Fruit fly (Drosophila melanogaster) whole organism, embryonic: ENCODE data around the gene Apoltp.

Experiments
- ATbp ChIP-seq: fragments of 200-800 bp; sonication (Bioruptor generic); optimal IDR thresholded peaks from 2 replicates; lab custom pipeline; 2017; ENCODE audit warnings: missing biosample characterization, mild to moderate bottlenecking, missing genetic modification characterization, missing genetic modification reagents
- Atf-2 ChIP-seq: fragments of 200-800 bp; sonication (Bioruptor generic); optimal IDR thresholded peaks from 2 replicates; lab custom pipeline; 2016; ENCODE audit warnings: missing biosample characterization, missing genetic modification characterization
- Bgb ChIP-seq: fragments of 200-800 bp; sonication (Bioruptor generic); IDR thresholded peaks from 2 replicates; pipeline ENCODE4 v1.3.6; 2022; ENCODE audit warnings: missing biosample characterization, missing genetic modification characterization; ENCODE audit not compliant: partially characterized antibody
- CG10267 ChIP-seq: fragments of 200-800 bp; sonication (Bioruptor generic); optimal IDR thresholded peaks from 2 replicates; lab custom pipeline; 2018; ENCODE audit warnings: missing biosample characterization, mild to moderate bottlenecking, missing genetic modification characterization, moderate library complexity
- CG10431 ChIP-seq: fragments of 200-800 bp; sonication (Bioruptor generic); optimal IDR thresholded peaks from 3 replicates; lab custom pipeline; 2018; ENCODE audit warnings: missing biosample characterization, mild to moderate bottlenecking, missing genetic modification characterization
- CG11093 ChIP-seq: fragments of 200-800 bp; sonication (Bioruptor generic); IDR thresholded peaks from 3 replicates; pipeline ENCODE4 v1.3.6; 2022; ENCODE audit warnings: missing biosample characterization, missing genetic modification characterization
- CG11247 ChIP-seq: fragments of 200-800 bp; sonication (Bioruptor generic); IDR thresholded peaks from 2 replicates; pipeline ENCODE4 v1.3.6; 2022; ENCODE audit warnings: missing biosample characterization, missing genetic modification characterization
- CG11560 ChIP-seq: fragments of 200-800 bp; sonication (Bioruptor generic); IDR thresholded peaks from 3 replicates; pipeline ENCODE4 v1.3.6; 2022; ENCODE audit warnings: missing biosample characterization, missing genetic modification characterization
- CG12071 ChIP-seq: fragments of 200-800 bp; sonication (Bioruptor generic); optimal IDR thresholded peaks from 3 replicates; lab custom pipeline; 2018; ENCODE audit warnings: missing biosample characterization, mild to moderate bottlenecking, missing genetic modification characterization
- CG12104 ChIP-seq: fragments of 200-800 bp; sonication (Bioruptor generic); optimal IDR thresholded peaks from 3 replicates; lab custom pipeline; 2016; ENCODE audit warnings: missing biosample characterization, missing genetic modification characterization
- CG12299 ChIP-seq: fragments of 200-800 bp; sonication (Bioruptor generic); optimal IDR thresholded peaks from 2 replicates; lab custom pipeline; 2018; ENCODE audit warnings: missing biosample characterization, mild to moderate bottlenecking, missing genetic modification characterization
- CG1233 ChIP-seq: fragments of 200-800 bp; sonication (Bioruptor generic); optimal IDR thresholded peaks from 4 replicates; lab custom pipeline; 2018; ENCODE audit warnings: missing biosample characterization, mild to moderate bottlenecking, missing genetic modification characterization
- CG14710 ChIP-seq: fragments of 200-800 bp; sonication (Bioruptor generic); optimal IDR thresholded peaks from 3 replicates; lab custom pipeline; 2019; ENCODE audit warnings: missing biosample characterization, mild to moderate bottlenecking, missing genetic modification characterization, moderate library complexity
- CG15269 ChIP-seq: fragments of 200-800 bp; sonication (Bioruptor generic); optimal IDR thresholded peaks from 2 replicates; lab custom pipeline; 2018; ENCODE audit warnings: missing biosample characterization, mild to moderate bottlenecking, missing genetic modification characterization, moderate library complexity
- CG16813 ChIP-seq: fragments of 200-800 bp; sonication (Bioruptor generic); IDR thresholded peaks from 3 replicates; pipeline ENCODE4 v1.3.6; 2022; ENCODE audit warnings: missing biosample characterization, missing genetic modification characterization; ENCODE audit not compliant: partially characterized antibody
- CG17361 ChIP-seq: fragments of 200-800 bp; sonication (Bioruptor generic); IDR thresholded peaks from 3 replicates; pipeline ENCODE4 v1.3.6; 2022; ENCODE audit warnings: missing biosample characterization, missing genetic modification characterization
- CG1792 ChIP-seq: fragments of 200-800 bp; sonication (Bioruptor generic); optimal IDR thresholded peaks from 2 replicates; lab custom pipeline; 2016; ENCODE audit warnings: missing biosample characterization, missing genetic modification characterization
- CG2120 ChIP-seq: fragments of 200-800 bp; sonication (Bioruptor generic); optimal IDR thresholded peaks from 3 replicates; lab custom pipeline; 2016; ENCODE audit warnings: missing biosample characterization, missing genetic modification characterization
- CG2202 ChIP-seq: fragments of 200-800 bp; sonication (Bioruptor generic); optimal IDR thresholded peaks from 2 replicates; lab custom pipeline; 2018; ENCODE audit warnings: missing biosample characterization, mild to moderate bottlenecking, missing genetic modification characterization
- CG32772 ChIP-seq: fragments of 200-800 bp; sonication (Bioruptor generic); IDR thresholded peaks from 2 replicates; pipeline ENCODE4 v1.3.6; 2022; ENCODE audit warnings: missing biosample characterization, missing genetic modification characterization
- CG4424 ChIP-seq: fragments of 200-800 bp; sonication (Bioruptor generic); optimal IDR thresholded peaks from 3 replicates; lab custom pipeline; 2016; ENCODE audit warnings: missing biosample characterization, missing genetic modification characterization
- CG4854 ChIP-seq: fragments of 200-800 bp; sonication (Bioruptor generic); optimal IDR thresholded peaks from 2 replicates; lab custom pipeline; 2016; ENCODE audit warnings: missing biosample characterization, missing genetic modification characterization, inconsistent platforms
- CG8359 ChIP-seq: fragments of 200-800 bp; sonication (Bioruptor generic); optimal IDR thresholded peaks from 2 replicates; lab custom pipeline; 2017; ENCODE audit warnings: missing biosample characterization, mild to moderate bottlenecking, missing genetic modification characterization, borderline replicate concordance
- CG8924 ChIP-seq: fragments of 200-800 bp; optimal IDR thresholded peaks from 3 replicates; lab custom pipeline; 2019; ENCODE audit warnings: missing biosample characterization, mild to moderate bottlenecking, missing genetic modification characterization, moderate library complexity
- Dek ChIP-seq: fragments of 200-800 bp; sonication (Bioruptor generic); optimal IDR thresholded peaks from 3 replicates; lab custom pipeline; 2019; ENCODE audit warnings: missing biosample characterization, mild to moderate bottlenecking, missing genetic modification characterization, moderate library complexity
- H15 ChIP-seq: fragments of 200-800 bp; sonication (Bioruptor generic); IDR thresholded peaks from 3 replicates; pipeline ENCODE4 v1.3.6; 2022; ENCODE audit warnings: missing biosample characterization, missing genetic modification characterization
- HLH54F ChIP-seq: fragments of 200-800 bp; sonication (Bioruptor generic); optimal IDR thresholded peaks from 3 replicates; lab custom pipeline; 2016; ENCODE audit warnings: missing biosample characterization, missing genetic modification characterization
- Hey ChIP-seq: fragments of 200-800 bp; sonication (Bioruptor generic); optimal IDR thresholded peaks from 3 replicates; lab custom pipeline; 2018; ENCODE audit warnings: missing biosample characterization, mild to moderate bottlenecking, missing genetic modification characterization
- Hmx ChIP-seq: fragments of 200-800 bp; sonication (Bioruptor generic); optimal IDR thresholded peaks from 2 replicates; lab custom pipeline; 2016; ENCODE audit warnings: missing biosample characterization, missing genetic modification characterization
- Kr ChIP-seq: fragments of 200-800 bp; sonication (Bioruptor generic); optimal IDR thresholded peaks from 2 replicates; lab custom pipeline; 2017; ENCODE audit warnings: missing biosample characterization, mild to moderate bottlenecking, missing genetic modification characterization
- NK7.1 ChIP-seq: fragments of 200-800 bp; sonication (Bioruptor generic); optimal IDR thresholded peaks from 3 replicates; lab custom pipeline; 2016; ENCODE audit warnings: missing biosample characterization, missing genetic modification characterization
- Opbp ChIP-seq: fragments of 200-800 bp; sonication (Bioruptor generic); IDR thresholded peaks from 3 replicates; pipeline ENCODE4 v1.3.6; 2022; ENCODE audit warnings: missing biosample characterization, missing genetic modification characterization; ENCODE audit not compliant: partially characterized antibody
- Pdp1 ChIP-seq, 2 experiments: fragments of 200-800 bp; sonication (Bioruptor generic); optimal IDR thresholded peaks; 3 replicates each; lab custom pipeline; 2016; ENCODE audit warnings: missing biosample characterization in 2 of 2, missing genetic modification characterization in 2 of 2, mild to moderate bottlenecking in 1 of 2, moderate library complexity in 1 of 2
- Side ChIP-seq: fragments of 200-800 bp; sonication (Bioruptor generic); optimal IDR thresholded peaks from 2 replicates; lab custom pipeline; 2016; ENCODE audit warnings: missing biosample characterization, missing genetic modification characterization
- Six4 ChIP-seq: fragments of 200-800 bp; sonication (Bioruptor generic); optimal IDR thresholded peaks from 2 replicates; lab custom pipeline; 2016; ENCODE audit warnings: missing biosample characterization, missing genetic modification characterization
- Sox102F ChIP-seq: fragments of 200-800 bp; sonication (Bioruptor generic); optimal IDR thresholded peaks from 2 replicates; lab custom pipeline; 2018; ENCODE audit warnings: missing biosample characterization, mild to moderate bottlenecking, missing genetic modification characterization, moderate library complexity
- Xbp1 ChIP-seq: fragments of 200-800 bp; sonication (Bioruptor generic); optimal IDR thresholded peaks from 3 replicates; lab custom pipeline; 2016; ENCODE audit warnings: missing biosample characterization, mild to moderate bottlenecking, missing genetic modification characterization
- ac ChIP-seq: fragments of 200-800 bp; sonication (Bioruptor generic); optimal IDR thresholded peaks from 3 replicates; lab custom pipeline; 2017; ENCODE audit warnings: missing biosample characterization, mild to moderate bottlenecking, missing genetic modification characterization
- esg ChIP-seq: fragments of 200-800 bp; sonication (Bioruptor generic); conservative IDR thresholded peaks from 2 replicates; pipeline ENCODE4 v1.3.6; 2022; ENCODE audit warnings: missing biosample characterization, missing genetic modification characterization
- gce ChIP-seq: fragments of 200-800 bp; sonication (Bioruptor generic); IDR thresholded peaks from 3 replicates; pipeline ENCODE4 v1.3.6; 2022; ENCODE audit warnings: missing biosample characterization, missing genetic modification characterization
- gcm ChIP-seq: fragments of 200-800 bp; sonication (Bioruptor generic); optimal IDR thresholded peaks from 2 replicates; lab custom pipeline; 2019; ENCODE audit warnings: missing biosample characterization, mild to moderate bottlenecking, missing genetic modification characterization, moderate library complexity
- gsb-n ChIP-seq: fragments of 200-800 bp; sonication (Bioruptor generic); optimal IDR thresholded peaks from 3 replicates; lab custom pipeline; 2018; ENCODE audit warnings: missing biosample characterization, mild to moderate bottlenecking, missing genetic modification characterization
- hth ChIP-seq: fragments of >200 bp; optimal IDR thresholded peaks from 2 replicates; lab custom pipeline; 2017; ENCODE audit warnings: inconsistent platforms
- mam ChIP-seq: fragments of 200-800 bp; sonication (Bioruptor generic); optimal IDR thresholded peaks from 3 replicates; lab custom pipeline; 2016; ENCODE audit warnings: missing biosample characterization, missing genetic modification characterization
- nmo ChIP-seq: fragments of 200-800 bp; sonication (Bioruptor generic); optimal IDR thresholded peaks from 2 replicates; lab custom pipeline; 2018; ENCODE audit warnings: missing biosample characterization, mild to moderate bottlenecking, missing genetic modification characterization, moderate library complexity
- sug ChIP-seq: fragments of 200-800 bp; optimal IDR thresholded peaks from 2 replicates; lab custom pipeline; 2019; ENCODE audit warnings: missing biosample characterization, mild to moderate bottlenecking, missing genetic modification characterization, moderate library complexity
- vfl ChIP-seq: fragments of 200-800 bp; sonication (Bioruptor generic); optimal IDR thresholded peaks from 2 replicates; lab custom pipeline; 2016; ENCODE audit warnings: missing biosample characterization, missing genetic modification characterization
- vvl ChIP-seq: fragments of 200-800 bp; sonication (Bioruptor generic); IDR thresholded peaks from 2 replicates; pipeline ENCODE4 v1.3.6; 2022; ENCODE audit warnings: missing biosample characterization, missing genetic modification characterization
- z ChIP-seq: fragments of 200-800 bp; sonication (Bioruptor generic); IDR thresholded peaks from 3 replicates; pipeline ENCODE4 v1.3.6; 2022; ENCODE audit warnings: missing biosample characterization, missing genetic modification characterization
- zen ChIP-seq: fragments of 200-800 bp; sonication (Bioruptor generic); optimal IDR thresholded peaks from 3 replicates; lab custom pipeline; 2018; ENCODE audit warnings: missing biosample characterization, mild to moderate bottlenecking, missing genetic modification characterization, moderate library complexity

The Apoltp gene

dm6 chr2L:9633811-9634436 lies at the start of gene Apoltp (continued):
- TF ChIP-seq CG8359 (GFP tag; lab: Kevin White, UChicago) (peak; percentile 4), ATbp (GFP tag; lab: Kevin White, UChicago) (peak; percentile 26), CG12299 (tag; lab: Kevin White, UChicago) (no peak), CG32772 (GFP tag; lab: Robert Waterston, UW) (peak; percentile 75), CG16813 (GFP tag; lab: Robert Waterston, UW) (no peak), CG1233 (GFP tag; lab: Kevin White, UChicago) (peak; percentile 27), CG12071 (GFP tag; lab: Kevin White, UChicago) (peak; percentile 16), CG11247 (GFP tag; lab: Robert Waterston, UW) (peak; percentile 66), vfl (GFP tag; lab: Kevin White, UChicago) (no peak), Hmx (GFP tag; lab: Kevin White, UChicago) (no peak), Sox102F (GFP tag; lab: Kevin White, UChicago) (peak; percentile 66), CG10431 (GFP tag; lab: Kevin White, UChicago) (no peak), CG2120 (GFP tag; lab: Kevin White, UChicago) (peak; percentile 66), NK7.1 (GFP tag; lab: Kevin White, UChicago) (peak; percentile 21), sug (tag; lab: Kevin White, UChicago) (peak; percentile 63), Pdp1 (GFP tag; optimal IDR thresholded peaks at IDR 0.05; lab: Kevin White, UChicago) (peak in 1 of 2 experiments; percentile 30), Opbp (no peak), Dek (tag; lab: Kevin White, UChicago) (peak; percentile 68), mam (GFP tag; lab: Kevin White, UChicago) (peak; percentile 31), gsb-n (peak; percentile 36), ac (GFP tag; lab: Kevin White, UChicago) (no peak), CG4854 (GFP tag; lab: Kevin White, UChicago) (peak; percentile 31), Xbp1 (peak; percentile 48), Hey (tag; lab: Kevin White, UChicago) (no peak)

- no peak for TF ChIP-seq Kr
- peak; percentile 41 for TF ChIP-seq CG8924 (tag; lab: Kevin White, UChicago)
- TF ChIP-seq zen (tag; lab: Kevin White, UChicago) = peak; percentile 50
- TF ChIP-seq vvl (GFP tag; lab: Robert Waterston, UW) = peak; percentile 74
- no peak for TF ChIP-seq Side
- no peak for TF ChIP-seq CG11560 (tag; lab: Robert Waterston, UW)
- no peak for TF ChIP-seq HLH54F (GFP tag; lab: Kevin White, UChicago)
- no peak for TF ChIP-seq Six4 (GFP tag; lab: Kevin White, UChicago)
- no peak for TF ChIP-seq esg (GFP tag; lab: Robert Waterston, UW)
- TF ChIP-seq CG17361 (GFP tag; lab: Robert Waterston, UW) = 0 out of 3 replicates have a peak, but pooled peaks have one; percentile 48
- TF ChIP-seq CG14710 = peak; percentile 71
- peak; percentile 30 for TF ChIP-seq CG4424 (GFP tag; lab: Kevin White, UChicago)
- TF ChIP-seq Bgb (GFP tag; lab: Robert Waterston, UW) = no peak
- TF ChIP-seq hth (lab: Kevin White, UChicago) = no peak
- TF ChIP-seq gce = no peak
- TF ChIP-seq CG11093 (GFP tag; lab: Robert Waterston, UW) = no peak
- no peak for TF ChIP-seq CG12104 (GFP tag; lab: Kevin White, UChicago)
- peak; percentile 59 for TF ChIP-seq CG10267
- no peak for TF ChIP-seq H15 (GFP tag; lab: Robert Waterston, UW)
- TF ChIP-seq CG1792 (GFP tag; lab: Kevin White, UChicago) = no peak
- TF ChIP-seq nmo (GFP tag; lab: Kevin White, UChicago) = peak; percentile 57
- no peak for TF ChIP-seq z (GFP tag; lab: Robert Waterston, UW)
- no peak for TF ChIP-seq CG15269 (tag; lab: Kevin White, UChicago)
- TF ChIP-seq Atf-2 (GFP tag; lab: Kevin White, UChicago) = no peak
- TF ChIP-seq CG2202 = no peak
- TF ChIP-seq gcm (GFP tag; lab: Kevin White, UChicago) = peak; percentile 51
- TF ChIP-seq CG1233 (GFP tag; lab: Kevin White, UChicago) = no peak
Measured at dm6 chr2L:9585942-9586341, 48.0 kb upstream of the Apoltp start.
